Worm (Caenorhabditis elegans) whole organism, L4 larva: ENCODE results near the gene somi-1.

Experiments used
- F49E8.2 ChIP-seq: sonication (generic microtip); optimal IDR thresholded peaks from 2 replicates; lab custom pipeline; 2016; ENCODE audit warnings: missing compliant biosample characterization, mild to moderate bottlenecking, missing genetic modification characterization, borderline replicate concordance
- ama-1 ChIP-seq: fragments of 150-350 bp; optimal IDR thresholded peaks from 2 replicates; lab custom pipeline; 2014; ENCODE audit warnings: inconsistent platforms, mixed read lengths
- ceh-32 ChIP-seq: sonication (generic microtip); optimal IDR thresholded peaks from 2 replicates; lab custom pipeline; 2016; ENCODE audit warnings: mild to moderate bottlenecking, missing genetic modification characterization, missing compliant biosample characterization; ENCODE audit not compliant: poor library complexity
- daf-19 ChIP-seq: fragments of 200-800 bp; sonication (Bioruptor generic); conservative IDR thresholded peaks from 2 replicates; pipeline ENCODE4 v1.3.6; 2022; ENCODE audit warnings: missing genetic modification characterization, missing compliant biosample characterization
- dmd-6 ChIP-seq: fragments of 200-800 bp; sonication (Bioruptor generic); IDR thresholded peaks from 2 replicates; pipeline ENCODE4 v1.3.6; 2022; ENCODE audit warnings: missing genetic modification reagents, missing genetic modification characterization, missing compliant biosample characterization
- dmd-8 ChIP-seq: fragments of 200-800 bp; sonication (Bioruptor generic); IDR thresholded peaks from 2 replicates; pipeline ENCODE4 v1.3.6; 2022; ENCODE audit warnings: missing genetic modification characterization, missing compliant biosample characterization
- fkh-10 ChIP-seq: fragments of 150-350 bp; optimal IDR thresholded peaks from 2 replicates; lab custom pipeline; 2014; ENCODE audit warnings: missing biosample characterization, missing genetic modification reagents, missing genetic modification characterization
- fos-1 ChIP-seq: fragments of 150-350 bp; optimal IDR thresholded peaks from 2 replicates; lab custom pipeline; 2014; ENCODE audit warnings: missing biosample characterization, missing genetic modification characterization
- mep-1 ChIP-seq: fragments of 150-350 bp; sonication (generic microtip); optimal IDR thresholded peaks from 3 replicates; lab custom pipeline; 2014; ENCODE audit warnings: missing biosample characterization, missing genetic modification characterization
- snpc-4 ChIP-seq: fragments of 150-350 bp; optimal IDR thresholded peaks from 2 replicates; lab custom pipeline; 2014; ENCODE audit warnings: missing biosample characterization, missing genetic modification characterization
- spr-3 ChIP-seq: fragments of 200-800 bp; sonication (Bioruptor generic); optimal IDR thresholded peaks from 2 replicates; lab custom pipeline; 2018; ENCODE audit warnings: mild to moderate bottlenecking, missing genetic modification characterization, missing compliant biosample characterization

DNA sequence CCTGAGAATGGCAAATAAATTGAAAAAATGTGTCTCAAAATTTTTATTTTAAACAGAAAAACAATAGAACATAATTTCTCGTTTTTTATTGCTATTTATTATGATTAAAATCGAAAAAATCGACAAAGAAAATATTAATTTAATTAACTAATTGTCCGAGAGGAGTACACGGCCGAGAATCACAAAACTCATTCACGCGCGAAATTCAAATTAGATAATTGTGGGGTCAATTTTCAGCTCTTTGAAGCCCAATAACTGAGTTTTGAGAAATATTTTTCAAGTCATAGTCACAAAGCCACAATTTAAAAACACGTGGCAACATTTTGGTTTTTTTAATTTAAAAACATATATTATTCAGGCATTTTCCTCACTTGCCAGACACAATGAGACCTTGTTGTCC lies 17.9 kb upstream of the somi-1 start:
- TF ChIP-seq mep-1 (tag; lab: Kevin White, UChicago) (no peak), fkh-10 (no peak), ama-1 (lab: Kevin White, UChicago) (no peak), dmd-8 (GFP tag; lab: Robert Waterston, UW) (no peak), spr-3 (GFP tag; lab: Kevin White, UChicago) (no peak), snpc-4 (tag; lab: Kevin White, UChicago) (no peak), ceh-32 (tag; lab: Kevin White, UChicago) (no peak), fos-1 (no peak), daf-19 (GFP tag; lab: Robert Waterston, UW) (no peak), F49E8.2 (tag; lab: Kevin White, UChicago) (peak; percentile 18), dmd-6 (GFP tag; lab: Robert Waterston, UW) (no peak)
